Worm (Caenorhabditis elegans) whole organism, L2 larva: ENCODE measurements around the gene C46E10.8.

Experiments used
- ama-1 ChIP-seq: fragments of 150-350 bp; optimal IDR thresholded peaks from 2 replicates; lab custom pipeline; 2018; ENCODE audit warnings: inconsistent platforms
- elt-1 ChIP-seq: fragments of 150-350 bp; optimal IDR thresholded peaks from 2 replicates; lab custom pipeline; 2014; ENCODE audit warnings: missing biosample characterization, missing genetic modification characterization
- nhr-12 ChIP-seq: fragments of 150-350 bp; optimal IDR thresholded peaks from 2 replicates; lab custom pipeline; 2014; ENCODE audit warnings: missing biosample characterization, missing genetic modification characterization
- nhr-23 ChIP-seq: fragments of 150-350 bp; optimal IDR thresholded peaks from 2 replicates; lab custom pipeline; 2014; ENCODE audit warnings: missing biosample characterization, missing genetic modification reagents, missing genetic modification characterization
- nhr-6 ChIP-seq: fragments of 150-350 bp; optimal IDR thresholded peaks from 2 replicates; lab custom pipeline; 2014; ENCODE audit warnings: missing biosample characterization, missing genetic modification characterization
- unc-39 ChIP-seq: fragments of 150-350 bp; optimal IDR thresholded peaks from 2 replicates; lab custom pipeline; 2014; ENCODE audit warnings: missing biosample characterization, missing genetic modification characterization

ce11 chrII:3736893-3737375 lies 9.0 kb upstream of the C46E10.8 start, which contains the start of gene F12E12.6:
- no peak for TF ChIP-seq ama-1
- no peak for TF ChIP-seq nhr-6 (tag; lab: Kevin White, UChicago)
- TF ChIP-seq nhr-12, result no peak
- TF ChIP-seq elt-1 (tag; lab: Kevin White, UChicago), result no peak
- no peak for TF ChIP-seq unc-39 (tag; lab: Kevin White, UChicago)
- no peak for TF ChIP-seq nhr-23 (tag; lab: Kevin White, UChicago)
